Fruit fly (Drosophila melanogaster) S2 (cell line): ENCODE measurements around the gene CG13896.

Experiments used
- CG8478 ChIP-seq: fragments of >200 bp; optimal IDR thresholded peaks from 2 replicates; lab custom pipeline; 2018
- CTCF ChIP-seq, 2 experiments: fragments of >200 bp; optimal IDR thresholded peaks; 2 replicates each; lab custom pipeline; 2018

CG13896 gene

dm6 chr3L:745222-745942 lies 33.7 kb upstream of the CG13896 start:
- no peak for TF ChIP-seq CTCF (optimal IDR thresholded peaks at IDR 0.05; lab: Kevin White, UChicago)

DNA sequence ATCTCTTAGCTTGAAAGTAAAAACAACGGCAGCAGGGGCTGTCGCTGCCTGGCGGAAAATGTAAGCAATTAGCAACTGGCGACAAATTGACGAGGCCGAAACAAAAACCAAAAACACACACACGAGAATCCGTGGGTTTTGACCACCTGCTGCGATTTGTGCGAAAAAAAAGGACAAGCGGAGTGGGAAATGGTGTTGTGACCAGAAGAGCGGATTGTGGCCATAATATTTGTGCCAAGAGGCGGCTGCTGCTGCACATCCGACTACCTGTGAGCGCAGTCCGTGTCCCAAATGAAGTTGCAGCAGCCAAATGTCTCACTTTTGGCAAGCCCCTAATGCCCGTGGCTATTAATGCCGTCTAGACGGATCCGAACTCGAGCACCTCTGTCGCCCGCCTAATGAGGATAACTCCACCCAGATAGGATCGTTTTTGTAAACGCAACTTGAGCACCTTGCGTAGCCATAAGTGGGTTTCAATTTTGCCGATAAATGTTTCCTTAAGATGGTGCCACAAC lies 32.7 kb upstream of the CG13896 start:
- TF ChIP-seq CTCF (optimal IDR thresholded peaks at IDR 0.05; lab: Kevin White, UChicago) (no peak), CG8478 (lab: Kevin White, UChicago) (no peak)

dm6 chr3L:743155-743554 lies 31.5 kb upstream of the CG13896 start:
- TF ChIP-seq CTCF (optimal IDR thresholded peaks at IDR 0.05; lab: Kevin White, UChicago), result no peak
- no peak for TF ChIP-seq CG8478 (lab: Kevin White, UChicago)

DNA sequence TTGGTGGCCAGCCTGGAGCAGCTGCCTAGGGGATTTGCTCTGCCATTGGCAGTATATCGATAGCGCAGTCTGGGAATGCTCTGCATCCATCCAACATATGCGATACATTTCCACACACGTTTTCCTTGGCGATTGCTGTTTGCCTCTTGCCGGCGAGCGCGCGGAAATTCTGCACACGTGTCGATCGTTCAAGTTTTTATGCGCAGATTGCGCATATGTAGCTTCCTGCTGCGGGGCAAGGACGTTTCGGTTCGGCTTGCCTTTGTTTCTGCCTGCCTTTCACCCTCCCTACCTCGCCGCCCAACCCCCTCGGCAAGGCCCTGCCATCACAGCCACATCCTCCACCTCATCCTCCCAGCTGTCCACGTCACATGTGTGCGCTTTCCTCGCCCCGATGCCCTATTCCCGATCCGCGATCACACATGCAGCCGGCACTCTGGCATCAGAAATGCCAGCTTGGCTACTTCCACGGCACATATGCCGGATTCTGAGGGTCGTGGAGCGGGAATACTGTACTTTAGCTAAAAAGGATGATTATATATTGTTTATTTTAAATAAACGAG lies 30.8 kb upstream of the CG13896 start:
- TF ChIP-seq CTCF (optimal IDR thresholded peaks at IDR 0.05; lab: Kevin White, UChicago) (no peak), CG8478 (lab: Kevin White, UChicago) (no peak)

DNA sequence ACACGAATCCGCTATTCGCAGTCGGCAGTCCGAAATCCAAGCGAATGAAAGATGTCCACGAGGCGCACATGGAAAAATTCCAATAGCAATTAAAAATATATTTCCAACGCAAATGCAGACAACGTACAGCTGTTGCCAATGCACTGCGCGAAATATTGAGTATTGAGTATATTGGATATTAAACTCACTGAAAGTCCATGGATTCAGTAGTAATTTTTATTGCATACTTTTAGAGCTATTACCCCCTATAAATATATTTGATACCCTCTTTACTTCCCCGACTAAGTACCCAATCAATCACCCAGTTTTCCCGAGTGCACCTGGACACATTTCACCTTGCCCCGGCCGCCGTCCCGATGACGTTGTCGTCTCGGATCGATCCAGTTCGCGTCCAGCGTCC lies 30.0 kb upstream of the CG13896 start:
- no peak for TF ChIP-seq CTCF (optimal IDR thresholded peaks at IDR 0.05; lab: Kevin White, UChicago)
- TF ChIP-seq CG8478 (lab: Kevin White, UChicago), result no peak

dm6 chr3L:739357-740130 lies 27.9 kb upstream of the CG13896 start:
- TF ChIP-seq CG8478 (lab: Kevin White, UChicago) (no peak), CTCF (optimal IDR thresholded peaks at IDR 0.05; lab: Kevin White, UChicago) (no peak)

DNA sequence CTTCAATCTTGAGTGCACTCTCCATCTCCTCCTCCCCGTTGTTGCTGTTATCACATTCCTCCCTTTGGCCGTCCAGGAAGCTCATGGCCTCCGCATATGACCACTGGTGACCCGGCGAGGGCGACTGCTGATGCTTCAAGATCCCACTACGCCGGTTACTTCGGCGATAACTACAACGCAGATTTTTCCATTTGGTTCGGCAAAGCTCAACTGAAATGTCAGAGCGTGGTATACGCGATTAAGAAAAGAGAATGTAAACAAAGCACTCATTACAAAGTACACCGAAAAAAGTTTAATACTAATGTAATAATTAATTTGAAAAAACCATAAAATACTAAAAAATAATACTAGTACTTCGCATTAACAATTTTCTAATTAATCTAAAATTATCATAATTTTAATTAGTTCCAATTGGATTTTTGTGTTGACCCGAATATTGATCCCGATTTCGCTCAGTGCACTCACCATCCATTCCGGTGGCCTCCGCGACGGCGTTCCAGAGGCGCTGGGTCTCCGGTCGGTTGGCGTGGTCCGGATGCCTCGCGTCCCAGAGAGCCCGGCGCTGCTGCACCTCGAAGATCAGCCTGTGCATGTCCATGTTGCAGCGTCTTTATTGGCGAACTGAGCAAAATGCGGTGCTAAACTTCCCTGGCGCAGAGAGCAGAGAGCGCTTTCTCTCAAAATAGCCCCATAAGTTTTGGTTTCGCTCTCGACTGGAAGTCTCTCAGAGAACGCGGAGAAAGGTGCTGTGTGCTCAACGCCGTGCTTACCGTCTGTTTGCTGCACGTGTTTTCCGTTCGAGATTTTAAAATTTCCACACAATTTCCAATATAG lies 27.1 kb upstream of the CG13896 start:
- TF ChIP-seq CG8478 (lab: Kevin White, UChicago) (no peak), CTCF (optimal IDR thresholded peaks at IDR 0.05; lab: Kevin White, UChicago) (no peak)

- TF ChIP-seq CTCF (optimal IDR thresholded peaks at IDR 0.05; lab: Kevin White, UChicago), result no peak
- TF ChIP-seq CG8478 (lab: Kevin White, UChicago), result no peak
These were observed 25.9 kb upstream of the CG13896 start for dm6 chr3L:737445-738116.

DNA sequence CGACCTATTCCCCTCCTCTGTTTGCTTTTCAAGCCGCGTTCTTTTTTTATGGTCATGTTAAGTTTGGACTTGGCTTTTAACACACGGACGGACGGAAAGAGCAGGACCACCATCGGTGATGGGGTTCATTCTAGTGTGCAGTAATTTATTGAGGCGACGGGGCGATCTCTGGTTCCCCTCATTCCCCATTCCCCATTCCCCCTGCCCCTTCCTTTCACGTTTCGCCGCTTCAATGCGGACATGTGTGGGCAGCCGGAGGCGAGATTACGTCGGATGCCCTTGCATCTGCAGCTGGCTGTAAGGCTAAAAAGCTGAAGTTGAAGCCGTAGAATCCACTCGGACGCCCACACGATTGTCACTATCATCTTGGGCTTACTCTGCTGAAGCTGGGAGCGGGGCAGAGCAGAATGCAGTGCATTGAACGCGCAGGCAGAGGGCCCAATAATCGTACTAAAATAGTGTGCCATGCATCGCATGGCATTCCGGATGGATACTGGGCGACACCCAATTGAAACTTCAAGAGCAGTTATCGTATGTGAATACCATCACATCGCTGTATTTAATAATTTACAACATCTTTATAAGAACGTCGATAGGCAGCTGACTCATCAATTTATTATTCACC lies 25.0 kb upstream of the CG13896 start:
- TF ChIP-seq CTCF (optimal IDR thresholded peaks at IDR 0.05; lab: Kevin White, UChicago) (no peak), CG8478 (lab: Kevin White, UChicago) (no peak)

- TF ChIP-seq CTCF (optimal IDR thresholded peaks at IDR 0.05; lab: Kevin White, UChicago) (no peak), CG8478 (lab: Kevin White, UChicago) (no peak)
These were observed 24.3 kb upstream of the CG13896 start for dm6 chr3L:735948-736347.

DNA sequence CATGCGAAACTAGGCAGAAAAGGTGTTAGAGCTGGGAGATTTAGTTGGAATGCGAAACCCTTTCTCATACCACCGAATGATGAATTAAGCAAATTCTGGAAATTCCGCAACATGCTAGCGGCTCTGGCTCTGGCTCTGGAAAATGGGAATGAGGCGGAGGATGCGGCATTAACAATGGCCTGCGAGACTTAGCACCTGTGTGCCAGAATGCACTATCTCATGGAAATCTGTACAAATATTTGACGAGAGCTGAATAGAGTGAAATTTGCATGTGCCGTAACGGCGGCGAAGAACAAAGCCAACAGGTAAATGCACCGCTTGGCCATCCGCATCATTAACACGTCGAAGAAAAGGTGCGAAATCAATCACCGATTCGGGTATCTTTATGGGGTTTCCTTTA lies 23.7 kb upstream of the CG13896 start:
- TF ChIP-seq CG8478 (lab: Kevin White, UChicago) (no peak), CTCF (optimal IDR thresholded peaks at IDR 0.05; lab: Kevin White, UChicago) (no peak)

DNA sequence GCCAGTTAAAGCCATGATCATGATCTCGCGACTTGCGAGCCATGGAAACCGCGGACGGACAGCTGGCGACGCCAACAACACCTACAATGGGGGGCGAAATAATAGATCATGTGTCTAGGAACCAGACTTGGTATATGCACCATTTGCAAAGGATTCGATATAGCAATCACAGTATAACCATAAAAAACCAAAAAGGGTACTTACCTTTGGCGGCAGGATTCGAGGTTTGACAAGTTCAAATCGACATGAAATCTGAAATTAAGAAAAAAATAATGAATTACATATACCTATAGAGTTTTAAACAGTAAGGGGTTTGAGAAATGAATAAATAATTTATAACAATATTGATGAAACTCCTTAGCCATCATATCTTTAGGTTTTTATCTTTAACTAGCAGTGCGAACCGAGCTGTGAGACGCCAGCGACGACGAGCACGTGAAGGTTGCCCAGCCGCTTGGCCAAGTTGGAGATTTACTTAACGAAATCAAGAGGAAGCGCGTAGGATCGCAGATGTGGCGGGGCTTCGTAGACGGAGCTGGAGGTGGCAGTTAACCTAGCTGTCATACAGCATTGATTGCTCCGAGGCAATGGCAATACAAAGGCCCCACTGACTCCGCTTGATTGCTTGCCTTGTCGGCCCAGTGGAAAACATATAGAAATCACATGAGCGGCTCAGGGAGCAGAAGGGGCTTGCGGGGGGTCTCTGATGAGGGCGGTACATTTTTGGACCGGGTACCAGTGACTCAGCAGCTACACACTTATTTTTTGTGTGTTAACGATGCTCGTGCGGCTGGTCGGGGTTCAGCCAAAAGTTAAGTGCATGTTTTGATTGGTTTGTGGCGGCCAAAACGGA lies 22.4 kb upstream of the CG13896 start:
- TF ChIP-seq CTCF (optimal IDR thresholded peaks at IDR 0.05; lab: Kevin White, UChicago), result no peak
- no peak for TF ChIP-seq CG8478 (lab: Kevin White, UChicago)
